Fruit fly (Drosophila melanogaster): Measurements from ENCODE around the gene ct.

DNA sequence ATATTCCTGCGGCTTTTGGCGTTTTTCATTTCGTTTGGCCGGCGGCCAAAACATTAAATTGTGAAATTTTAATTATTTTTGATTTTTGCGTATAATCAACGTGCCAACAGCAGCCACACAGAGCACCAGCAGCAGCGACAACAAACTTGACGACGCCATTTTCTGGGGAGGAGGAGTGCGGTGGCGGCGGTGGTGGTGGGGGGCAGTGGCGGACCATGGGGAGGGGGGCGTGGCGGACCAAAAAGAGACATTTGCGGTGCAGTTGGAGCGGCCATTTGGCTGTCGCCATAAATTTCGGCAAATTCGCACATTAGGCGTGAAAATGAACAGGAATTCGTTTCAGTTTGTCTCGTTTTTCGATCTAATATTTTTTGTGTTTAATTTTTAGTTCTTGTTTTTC lies 55.7 kb downstream of the ct start:
- TF ChIP-seq pan (optimal IDR thresholded peaks at IDR 0.05) (no peak), Dll (optimal IDR thresholded peaks at IDR 0.05) (no peak)
